Fruit fly (Drosophila melanogaster) whole organism, embryonic: ENCODE data around the gene CG16852.
A peak's percentile ranks its signal among the peaks of the same experiment; 100 is the strongest.

Experiments
- Abd-B ChIP-seq: fragments of 200-800 bp; sonication (Bioruptor generic); optimal IDR thresholded peaks from 2 replicates; lab custom pipeline; 2018; ENCODE audit warnings: missing biosample characterization, mild to moderate bottlenecking, missing genetic modification characterization, moderate library complexity
- Asciz ChIP-seq: fragments of 200-800 bp; sonication (Bioruptor generic); optimal IDR thresholded peaks from 2 replicates; lab custom pipeline; 2017; ENCODE audit warnings: missing biosample characterization, mild to moderate bottlenecking, missing genetic modification characterization, missing genetic modification reagents
- Bteb2 ChIP-seq: fragments of 200-800 bp; sonication (Bioruptor generic); optimal IDR thresholded peaks from 2 replicates; lab custom pipeline; 2016; ENCODE audit warnings: missing biosample characterization, missing genetic modification characterization
- CG10959 ChIP-seq: fragments of 200-800 bp; sonication (Bioruptor generic); IDR thresholded peaks from 2 replicates; pipeline ENCODE4 v1.3.6; 2022; ENCODE audit warnings: missing biosample characterization, missing genetic modification characterization
- CG11398 ChIP-seq: fragments of 200-800 bp; sonication (Bioruptor generic); optimal IDR thresholded peaks from 2 replicates; lab custom pipeline; 2016; ENCODE audit warnings: missing biosample characterization, missing genetic modification characterization
- CG11504 ChIP-seq: fragments of 200-800 bp; sonication (Bioruptor generic); optimal IDR thresholded peaks from 3 replicates; lab custom pipeline; 2019; ENCODE audit warnings: missing biosample characterization, mild to moderate bottlenecking, missing genetic modification characterization, moderate library complexity
- CG12942 ChIP-seq: fragments of 200-800 bp; sonication (Bioruptor generic); optimal IDR thresholded peaks from 3 replicates; lab custom pipeline; 2016; ENCODE audit warnings: missing biosample characterization, missing genetic modification characterization
- CG15011 ChIP-seq: fragments of 200-800 bp; sonication (Bioruptor generic); optimal IDR thresholded peaks from 3 replicates; lab custom pipeline; 2018; ENCODE audit warnings: missing biosample characterization, mild to moderate bottlenecking, missing genetic modification characterization
- CG15479 ChIP-seq: fragments of 200-800 bp; sonication (Bioruptor generic); optimal IDR thresholded peaks from 3 replicates; lab custom pipeline; 2019; ENCODE audit warnings: missing biosample characterization, mild to moderate bottlenecking, missing genetic modification characterization, moderate library complexity
- CG16863 ChIP-seq: fragments of 200-800 bp; sonication (Bioruptor generic); optimal IDR thresholded peaks from 3 replicates; lab custom pipeline; 2016; ENCODE audit warnings: missing biosample characterization, missing genetic modification characterization
- CG17912 ChIP-seq: fragments of 200-800 bp; sonication (Bioruptor generic); optimal IDR thresholded peaks from 2 replicates; lab custom pipeline; 2018; ENCODE audit warnings: missing biosample characterization, mild to moderate bottlenecking, missing genetic modification characterization
- CG18476 ChIP-seq: fragments of 200-800 bp; sonication (Bioruptor generic); optimal IDR thresholded peaks from 2 replicates; lab custom pipeline; 2016; ENCODE audit warnings: missing biosample characterization, mild to moderate bottlenecking, missing genetic modification characterization
- CG2116 ChIP-seq: fragments of 200-800 bp; sonication (Bioruptor generic); optimal IDR thresholded peaks from 3 replicates; lab custom pipeline; 2018; ENCODE audit warnings: missing biosample characterization, mild to moderate bottlenecking, missing genetic modification characterization
- CG3163 ChIP-seq: fragments of 200-800 bp; sonication (Bioruptor generic); optimal IDR thresholded peaks from 3 replicates; lab custom pipeline; 2016; ENCODE audit warnings: missing biosample characterization, missing genetic modification characterization
- CG33213 ChIP-seq: fragments of 200-800 bp; sonication (Bioruptor generic); optimal IDR thresholded peaks from 3 replicates; lab custom pipeline; 2016; ENCODE audit warnings: missing biosample characterization, missing genetic modification characterization
- CG3726 ChIP-seq: fragments of 200-800 bp; sonication (Bioruptor generic); IDR thresholded peaks from 3 replicates; pipeline ENCODE4, ENCODE4 v1.3.6; 2022; ENCODE audit warnings: missing biosample characterization, missing genetic modification characterization
- CG5245 ChIP-seq: fragments of 200-800 bp; sonication (Bioruptor generic); optimal IDR thresholded peaks from 3 replicates; lab custom pipeline; 2016; ENCODE audit warnings: missing biosample characterization, missing genetic modification characterization
- CG6175 ChIP-seq: fragments of 200-800 bp; sonication (Bioruptor generic); IDR thresholded peaks from 3 replicates; pipeline ENCODE4 v1.3.6; 2022; ENCODE audit warnings: missing biosample characterization, missing genetic modification characterization
- CG6683 ChIP-seq: fragments of 200-800 bp; sonication (Bioruptor generic); optimal IDR thresholded peaks from 2 replicates; lab custom pipeline; 2017; ENCODE audit warnings: missing biosample characterization, mild to moderate bottlenecking, missing genetic modification characterization, missing genetic modification reagents
- CG7357 ChIP-seq: fragments of 200-800 bp; sonication (Bioruptor generic); IDR thresholded peaks from 3 replicates; pipeline ENCODE4 v1.3.6; 2022; ENCODE audit warnings: missing biosample characterization, missing genetic modification characterization
- CG7372 ChIP-seq: fragments of 200-800 bp; sonication (Bioruptor generic); IDR thresholded peaks from 2 replicates; pipeline ENCODE4 v1.3.6; 2022; ENCODE audit warnings: missing biosample characterization, missing genetic modification characterization
- CG7963 ChIP-seq: fragments of 200-800 bp; sonication (Bioruptor generic); IDR thresholded peaks from 3 replicates; pipeline ENCODE4 v1.3.6; 2022; ENCODE audit warnings: missing biosample characterization, missing genetic modification characterization; ENCODE audit not compliant: partially characterized antibody
- CG7987 ChIP-seq: fragments of 200-800 bp; sonication (Bioruptor generic); optimal IDR thresholded peaks from 2 replicates; lab custom pipeline; 2018; ENCODE audit warnings: missing biosample characterization, mild to moderate bottlenecking, missing genetic modification characterization, moderate library complexity
- CG9215 ChIP-seq: fragments of 200-800 bp; sonication (Bioruptor generic); IDR thresholded peaks from 2 replicates; pipeline ENCODE4 v1.3.6; 2022; ENCODE audit warnings: missing biosample characterization, missing genetic modification characterization
- CG9876 ChIP-seq: fragments of 200-800 bp; sonication (Bioruptor generic); optimal IDR thresholded peaks from 2 replicates; lab custom pipeline; 2016; ENCODE audit warnings: missing biosample characterization, missing genetic modification characterization
- CkIIα-i1 ChIP-seq: fragments of 200-800 bp; sonication (Bioruptor generic); IDR thresholded peaks from 2 replicates; pipeline ENCODE4 v1.3.6; 2022; ENCODE audit warnings: missing biosample characterization, missing genetic modification characterization
- CrebB ChIP-seq: fragments of 200-800 bp; sonication (Bioruptor generic); optimal IDR thresholded peaks from 3 replicates; lab custom pipeline; 2018; ENCODE audit warnings: missing biosample characterization, mild to moderate bottlenecking, missing genetic modification characterization
- Dfd ChIP-seq, 2 experiments: fragments of >200 bp; optimal IDR thresholded peaks; 2 replicates each; lab custom pipeline; 2017; ENCODE audit warnings: missing biosample characterization in 2 of 2, missing genetic modification characterization in 2 of 2
- E2f1 ChIP-seq: fragments of 200-800 bp; sonication (Bioruptor generic); IDR thresholded peaks from 2 replicates; pipeline ENCODE4 v1.3.6; 2022; ENCODE audit warnings: missing biosample characterization, missing genetic modification characterization
- Ets65A ChIP-seq: fragments of 200-800 bp; sonication (Bioruptor generic); peaks from one replicate; lab custom pipeline; 2016; ENCODE audit warnings: missing biosample characterization, missing genetic modification characterization
- Hey ChIP-seq: fragments of 200-800 bp; sonication (Bioruptor generic); optimal IDR thresholded peaks from 3 replicates; lab custom pipeline; 2018; ENCODE audit warnings: missing biosample characterization, mild to moderate bottlenecking, missing genetic modification characterization
- HmgZ ChIP-seq: fragments of 200-800 bp; sonication (Bioruptor generic); optimal IDR thresholded peaks from 2 replicates; lab custom pipeline; 2018; ENCODE audit warnings: missing biosample characterization, mild to moderate bottlenecking, missing genetic modification characterization
- Lpt ChIP-seq: fragments of >200 bp; optimal IDR thresholded peaks from 2 replicates; lab custom pipeline; 2018; ENCODE audit warnings: missing biosample characterization, missing genetic modification characterization
- Myb ChIP-seq: fragments of 200-800 bp; sonication (Bioruptor generic); optimal IDR thresholded peaks from 2 replicates; lab custom pipeline; 2016; ENCODE audit warnings: missing biosample characterization, missing genetic modification characterization
- Side ChIP-seq: fragments of 200-800 bp; sonication (Bioruptor generic); optimal IDR thresholded peaks from 2 replicates; lab custom pipeline; 2016; ENCODE audit warnings: missing biosample characterization, missing genetic modification characterization
- YL-1 ChIP-seq: fragments of 200-800 bp; sonication (Bioruptor generic); optimal IDR thresholded peaks from 3 replicates; lab custom pipeline; 2017; ENCODE audit warnings: missing biosample characterization, mild to moderate bottlenecking, missing genetic modification characterization
- ap ChIP-seq: fragments of 200-800 bp; sonication (Bioruptor generic); IDR thresholded peaks from 2 replicates; pipeline ENCODE4 v1.3.6; 2022; ENCODE audit warnings: missing biosample characterization, missing genetic modification characterization
- az2 ChIP-seq: fragments of 200-800 bp; sonication (Bioruptor generic); optimal IDR thresholded peaks from 3 replicates; lab custom pipeline; 2016; ENCODE audit warnings: missing biosample characterization, missing genetic modification characterization
- bbx ChIP-seq: fragments of 200-800 bp; sonication (Bioruptor generic); IDR thresholded peaks from 2 replicates; pipeline ENCODE4 v1.3.6; 2022; ENCODE audit warnings: missing biosample characterization, missing genetic modification characterization; ENCODE audit not compliant: partially characterized antibody
- crol ChIP-seq: fragments of 200-800 bp; sonication (Bioruptor generic); IDR thresholded peaks from 2 replicates; pipeline ENCODE4 v1.3.6; 2022; ENCODE audit warnings: missing biosample characterization, missing genetic modification characterization
- dati ChIP-seq: fragments of 200-800 bp; sonication (Bioruptor generic); IDR thresholded peaks from 2 replicates; pipeline ENCODE4 v1.3.6; 2022; ENCODE audit warnings: missing biosample characterization, missing genetic modification characterization
- ems ChIP-seq: fragments of 200-800 bp; sonication (Bioruptor generic); optimal IDR thresholded peaks from 3 replicates; lab custom pipeline; 2016; ENCODE audit warnings: missing biosample characterization, missing genetic modification characterization
- gce ChIP-seq: fragments of 200-800 bp; sonication (Bioruptor generic); IDR thresholded peaks from 3 replicates; pipeline ENCODE4 v1.3.6; 2022; ENCODE audit warnings: missing biosample characterization, missing genetic modification characterization
- gsb-n ChIP-seq: fragments of 200-800 bp; sonication (Bioruptor generic); optimal IDR thresholded peaks from 3 replicates; lab custom pipeline; 2018; ENCODE audit warnings: missing biosample characterization, mild to moderate bottlenecking, missing genetic modification characterization
- kah ChIP-seq: fragments of 200-800 bp; sonication (Bioruptor generic); optimal IDR thresholded peaks from 2 replicates; lab custom pipeline; 2018; ENCODE audit warnings: missing biosample characterization, mild to moderate bottlenecking, missing genetic modification characterization
- klu ChIP-seq: fragments of 200-800 bp; sonication (Bioruptor generic); IDR thresholded peaks from 2 replicates; pipeline ENCODE4 v1.3.6; 2022; ENCODE audit warnings: missing biosample characterization, missing genetic modification characterization
- lmd ChIP-seq: fragments of 200-800 bp; sonication (Bioruptor generic); IDR thresholded peaks from 2 replicates; pipeline ENCODE4 v1.3.6; 2022; ENCODE audit warnings: missing biosample characterization, missing genetic modification characterization
- mam ChIP-seq: fragments of 200-800 bp; sonication (Bioruptor generic); optimal IDR thresholded peaks from 3 replicates; lab custom pipeline; 2016; ENCODE audit warnings: missing biosample characterization, missing genetic modification characterization
- row ChIP-seq: fragments of 200-800 bp; sonication (Bioruptor generic); IDR thresholded peaks from 3 replicates; pipeline ENCODE4 v1.3.6; 2022; ENCODE audit warnings: missing biosample characterization, missing genetic modification characterization
- sob ChIP-seq: fragments of 200-800 bp; sonication (Bioruptor generic); IDR thresholded peaks from 2 replicates; pipeline ENCODE4 v1.3.6; 2022; ENCODE audit warnings: missing biosample characterization, missing genetic modification characterization
- vnd ChIP-seq: fragments of 200-800 bp; sonication (Bioruptor generic); IDR thresholded peaks from 3 replicates; pipeline ENCODE4 v1.3.6; 2022; ENCODE audit warnings: missing biosample characterization, missing genetic modification characterization; ENCODE audit not compliant: partially characterized antibody

CG16852 gene

dm6 chr2L:13514262-13514937 lies 26.2 kb upstream of the CG16852 start (continued):
- TF ChIP-seq gce, result no peak
- no peak for TF ChIP-seq CG10959 (GFP tag; lab: Robert Waterston, UW)
- TF ChIP-seq Bteb2, result no peak
- TF ChIP-seq vnd (GFP tag; lab: Robert Waterston, UW), result no peak
- no peak for TF ChIP-seq Hey (tag; lab: Kevin White, UChicago)
- peak; percentile 95 for TF ChIP-seq crol
- no peak for TF ChIP-seq CG11398
- no peak for TF ChIP-seq CG3163
- TF ChIP-seq HmgZ (tag; lab: Kevin White, UChicago), result no peak
- no peak for TF ChIP-seq Asciz
- TF ChIP-seq ap, result peak; percentile 48; the same call in 1 of the 2 replicates
- TF ChIP-seq CG6683 (GFP tag; lab: Kevin White, UChicago), result peak; percentile 46
- peak; percentile 99 for TF ChIP-seq CG6175
- peak; percentile 70 for TF ChIP-seq CG7372 (GFP tag; lab: Robert Waterston, UW)
- TF ChIP-seq gsb-n, result peak; percentile 30
- TF ChIP-seq Lpt (GFP tag; lab: Kevin White, UChicago), result no peak
- TF ChIP-seq dati (GFP tag; lab: Robert Waterston, UW), result no peak
- peak; percentile 27 for TF ChIP-seq CrebB (tag; lab: Kevin White, UChicago)
- peak; percentile 76 for TF ChIP-seq lmd (GFP tag; lab: Robert Waterston, UW)
- no peak for TF ChIP-seq CG12942 (GFP tag; lab: Kevin White, UChicago)
- TF ChIP-seq Abd-B (GFP tag; lab: Kevin White, UChicago), result peak; percentile 27
- no peak for TF ChIP-seq CkIIα-i1 (GFP tag; lab: Robert Waterston, UW)
- peak; percentile 26 for TF ChIP-seq CG11504 (tag; lab: Kevin White, UChicago)
- TF ChIP-seq CG9876, result no peak
- TF ChIP-seq CG2116, result no peak
- no peak for TF ChIP-seq Dfd (GFP tag; optimal IDR thresholded peaks at IDR 0.05; lab: Kevin White, UChicago)
- TF ChIP-seq CG9215 (GFP tag; lab: Robert Waterston, UW), result peak; percentile 62
- TF ChIP-seq CG17912 (GFP tag; lab: Kevin White, UChicago), result no peak
- no peak for TF ChIP-seq CG5245
- TF ChIP-seq YL-1, result no peak
- no peak for TF ChIP-seq kah (GFP tag; lab: Kevin White, UChicago)
- peak; percentile 50; the same call in 1 of the 3 replicates for TF ChIP-seq CG7357 (GFP tag; lab: Robert Waterston, UW)
- no peak for TF ChIP-seq CG16863 (GFP tag; lab: Kevin White, UChicago)
- no peak for TF ChIP-seq CG15011 (GFP tag; lab: Kevin White, UChicago)
- 0 out of 3 replicates have a peak, but pooled peaks have one; percentile 36 for TF ChIP-seq CG3726 (GFP tag; lab: Robert Waterston, UW)
- no peak for TF ChIP-seq ems (GFP tag; lab: Kevin White, UChicago)
- TF ChIP-seq klu (GFP tag; lab: Robert Waterston, UW), result peak; percentile 60
- peak; percentile 28 for TF ChIP-seq mam (GFP tag; lab: Kevin White, UChicago)
- TF ChIP-seq CG18476 (GFP tag; lab: Kevin White, UChicago), result no peak
- TF ChIP-seq CG33213 (GFP tag; lab: Kevin White, UChicago), result no peak
- TF ChIP-seq bbx (GFP tag; lab: Robert Waterston, UW), result no peak
- TF ChIP-seq CG15479, result peak; percentile 53
- peak; percentile 47 for TF ChIP-seq E2f1 (GFP tag; lab: Robert Waterston, UW)
- TF ChIP-seq az2 (GFP tag; lab: Kevin White, UChicago), result no peak
- TF ChIP-seq Myb (GFP tag; lab: Kevin White, UChicago), result no peak
- no peak for TF ChIP-seq Side (GFP tag; lab: Kevin White, UChicago)
- no peak for TF ChIP-seq CG7963
- no peak; the same call in none of the 3 replicates for TF ChIP-seq row
- TF ChIP-seq CG7987 (GFP tag; lab: Kevin White, UChicago), result no peak
- TF ChIP-seq Ets65A (GFP tag; lab: Kevin White, UChicago), result no peak
- TF ChIP-seq sob (GFP tag; lab: Robert Waterston, UW), result peak; percentile 69
